Fruit fly (Drosophila melanogaster) whole organism, adult: ENCODE measurements around the gene CG31360.

Experiments used
- CG11617 ChIP-seq: fragments of 200-800 bp; sonication (Bioruptor generic); optimal IDR thresholded peaks from 2 replicates; lab custom pipeline; 2017; ENCODE audit warnings: mild to moderate bottlenecking, missing biosample characterization, missing genetic modification reagents, missing genetic modification characterization
- CG12768 ChIP-seq: fragments of 200-800 bp; sonication (Bioruptor generic); optimal IDR thresholded peaks from 2 replicates; lab custom pipeline; 2017; ENCODE audit warnings: missing biosample characterization, missing genetic modification characterization, mild to moderate bottlenecking, moderate library complexity, missing genetic modification reagents
- CG14711 ChIP-seq: fragments of 200-800 bp; sonication (Bioruptor generic); optimal IDR thresholded peaks from 2 replicates; lab custom pipeline; 2018; ENCODE audit warnings: missing biosample characterization, mild to moderate bottlenecking, missing genetic modification characterization, moderate library complexity
- CG1620 ChIP-seq: fragments of 200-800 bp; sonication (Bioruptor generic); optimal IDR thresholded peaks from 2 replicates; lab custom pipeline; 2016; ENCODE audit warnings: missing biosample characterization, missing genetic modification characterization
- CG33017 ChIP-seq: fragments of 200-800 bp; sonication (Bioruptor generic); optimal IDR thresholded peaks from 2 replicates; lab custom pipeline; 2018; ENCODE audit warnings: missing biosample characterization, mild to moderate bottlenecking, missing genetic modification characterization, moderate library complexity
- CG5204 ChIP-seq: fragments of 200-800 bp; sonication (Bioruptor generic); optimal IDR thresholded peaks from 2 replicates; lab custom pipeline; 2016; ENCODE audit warnings: missing biosample characterization, missing genetic modification characterization
- CG7045 ChIP-seq: fragments of 200-800 bp; sonication (Bioruptor generic); optimal IDR thresholded peaks from 2 replicates; lab custom pipeline; 2017; ENCODE audit warnings: missing biosample characterization, mild to moderate bottlenecking, missing genetic modification characterization
- CG7101 ChIP-seq: fragments of 200-800 bp; sonication (Bioruptor generic); optimal IDR thresholded peaks from 2 replicates; lab custom pipeline; 2018; ENCODE audit warnings: missing biosample characterization, mild to moderate bottlenecking, missing genetic modification characterization, moderate library complexity
- Clk ChIP-seq: fragments of 200-800 bp; sonication (Bioruptor generic); optimal IDR thresholded peaks from 2 replicates; lab custom pipeline; 2017; ENCODE audit warnings: missing biosample characterization, missing genetic modification characterization
- Crg-1 ChIP-seq: fragments of 200-800 bp; sonication (Bioruptor generic); optimal IDR thresholded peaks from 2 replicates; lab custom pipeline; 2016; ENCODE audit warnings: missing biosample characterization, missing genetic modification characterization
- Hr96 ChIP-seq: fragments of 200-800 bp; sonication (Bioruptor generic); optimal IDR thresholded peaks from 2 replicates; lab custom pipeline; 2016; ENCODE audit warnings: missing biosample characterization, missing genetic modification characterization
- Mnt ChIP-seq: fragments of 200-800 bp; sonication (Bioruptor generic); optimal IDR thresholded peaks from 2 replicates; lab custom pipeline; 2016; ENCODE audit warnings: missing biosample characterization, mild to moderate bottlenecking, missing genetic modification characterization
- bab1 ChIP-seq: fragments of 200-800 bp; sonication (Bioruptor generic); optimal IDR thresholded peaks from 3 replicates; lab custom pipeline; 2019; ENCODE audit warnings: missing biosample characterization, mild to moderate bottlenecking, missing genetic modification characterization, moderate library complexity
- cic ChIP-seq: fragments of 200-800 bp; sonication (Bioruptor generic); optimal IDR thresholded peaks from 2 replicates; lab custom pipeline; 2017; ENCODE audit warnings: missing biosample characterization, mild to moderate bottlenecking, missing genetic modification characterization, moderate library complexity
- cnc ChIP-seq, 2 experiments: fragments of >200 bp; optimal IDR thresholded peaks; 2 replicates each; lab custom pipeline; 2017
- kay ChIP-seq: fragments of 200-800 bp; sonication (Bioruptor generic); peaks from one replicate; lab custom pipeline; 2016; ENCODE audit warnings: missing biosample characterization, missing genetic modification characterization, borderline replicate concordance
- ovo ChIP-seq: fragments of 200-800 bp; sonication (Bioruptor generic); optimal IDR thresholded peaks from 2 replicates; lab custom pipeline; 2016; ENCODE audit warnings: missing biosample characterization, missing genetic modification characterization
- pad ChIP-seq: fragments of 200-800 bp; sonication (Bioruptor generic); optimal IDR thresholded peaks from 3 replicates; lab custom pipeline; 2017; ENCODE audit warnings: missing biosample characterization, missing genetic modification characterization, mild to moderate bottlenecking, moderate library complexity, missing genetic modification reagents
- tj ChIP-seq: fragments of 200-800 bp; sonication (Bioruptor generic); optimal IDR thresholded peaks from 3 replicates; lab custom pipeline; 2017; ENCODE audit warnings: missing biosample characterization, mild to moderate bottlenecking, missing genetic modification characterization, moderate library complexity
- toe ChIP-seq: fragments of 200-800 bp; sonication (Bioruptor generic); optimal IDR thresholded peaks from 2 replicates; lab custom pipeline; 2016; ENCODE audit warnings: missing biosample characterization, missing genetic modification characterization

CG31360 gene

DNA sequence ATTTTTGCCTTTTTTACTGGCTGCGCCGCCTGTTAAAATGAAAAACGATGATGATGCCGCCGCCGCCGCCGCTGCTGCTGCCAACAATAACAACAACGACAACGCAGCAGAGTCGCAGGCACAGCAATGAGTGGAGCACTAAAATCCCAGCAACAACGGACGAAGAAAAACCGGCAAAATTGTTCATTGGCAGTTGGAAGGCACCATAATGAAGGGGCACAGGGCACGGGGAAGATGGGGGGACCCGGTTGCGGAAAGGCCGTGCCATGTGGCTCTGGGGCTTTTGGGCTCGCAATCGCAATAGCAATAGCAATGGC is 19.6 kb downstream of the CG31360 start:
- TF ChIP-seq ovo (GFP tag; lab: Kevin White, UChicago): no peak
- TF ChIP-seq kay (GFP tag; lab: Kevin White, UChicago): no peak
- peak; percentile 60 for TF ChIP-seq tj (GFP tag; lab: Kevin White, UChicago)
- TF ChIP-seq CG7045 (GFP tag; lab: Kevin White, UChicago): no peak
- TF ChIP-seq pad (GFP tag; lab: Kevin White, UChicago): no peak
- TF ChIP-seq Crg-1 (GFP tag; lab: Kevin White, UChicago): no peak
- TF ChIP-seq CG14711: no peak

- TF ChIP-seq Crg-1 (GFP tag; lab: Kevin White, UChicago): no peak
- TF ChIP-seq toe (GFP tag; lab: Kevin White, UChicago): no peak
- TF ChIP-seq pad (GFP tag; lab: Kevin White, UChicago): no peak
- TF ChIP-seq CG7045 (GFP tag; lab: Kevin White, UChicago): no peak
- no peak for TF ChIP-seq tj (GFP tag; lab: Kevin White, UChicago)
- no peak for TF ChIP-seq CG11617 (GFP tag; lab: Kevin White, UChicago)
- TF ChIP-seq CG7101 (tag; lab: Kevin White, UChicago): no peak
- no peak for TF ChIP-seq cnc (optimal IDR thresholded peaks at IDR 0.05; lab: Kevin White, UChicago)
These were observed 20.2 kb downstream of the CG31360 start for dm6 chr3R:17705140-17705539.

DNA sequence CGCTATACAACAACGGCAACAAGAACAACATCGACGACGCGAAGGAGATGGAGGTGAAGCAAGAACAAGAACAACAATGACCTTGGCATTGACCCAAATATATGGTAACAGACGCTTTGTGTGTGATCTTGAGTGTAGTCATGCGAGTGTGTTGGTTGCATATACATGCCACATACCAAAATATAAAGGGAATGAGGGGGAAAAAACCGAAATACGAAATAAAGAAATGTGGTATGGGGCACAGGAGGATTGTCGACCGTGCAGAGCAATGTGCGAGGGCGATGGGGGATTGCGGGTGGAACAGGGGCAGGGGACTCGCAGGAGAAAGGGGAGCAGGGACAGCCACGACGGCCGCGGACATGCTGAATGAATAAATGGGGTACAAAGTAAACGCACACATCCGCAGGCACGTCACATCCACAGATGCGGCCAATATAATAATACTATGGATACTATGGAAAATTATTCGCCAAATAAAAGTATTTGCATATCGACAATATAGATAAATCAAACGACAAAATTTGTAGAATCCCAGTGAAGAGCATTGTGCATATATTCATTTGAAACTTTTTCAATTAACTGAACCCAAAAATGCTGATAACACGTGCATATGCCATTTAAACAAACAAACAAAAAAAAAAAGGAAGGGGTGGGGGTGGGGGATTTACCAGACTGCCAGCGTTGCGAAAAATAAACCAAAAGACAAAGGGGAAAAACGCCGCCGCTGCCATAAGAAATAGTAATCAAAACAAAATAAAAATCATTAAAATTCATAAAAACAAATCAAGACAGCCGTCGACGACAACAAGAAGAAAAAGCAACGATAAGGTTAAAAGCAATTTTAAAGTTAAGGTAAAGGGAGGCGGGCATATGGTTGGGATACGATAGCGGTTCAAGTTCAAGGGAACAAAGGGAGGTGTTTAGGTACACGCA is 21.3 kb downstream of the CG31360 start:
- TF ChIP-seq Mnt (GFP tag; lab: Kevin White, UChicago) (peak; percentile 53), CG12768 (GFP tag; lab: Kevin White, UChicago) (no peak), pad (GFP tag; lab: Kevin White, UChicago) (peak; percentile 11), CG7101 (tag; lab: Kevin White, UChicago) (no peak), cic (no peak), CG1620 (no peak), tj (GFP tag; lab: Kevin White, UChicago) (peak; percentile 98)

DNA sequence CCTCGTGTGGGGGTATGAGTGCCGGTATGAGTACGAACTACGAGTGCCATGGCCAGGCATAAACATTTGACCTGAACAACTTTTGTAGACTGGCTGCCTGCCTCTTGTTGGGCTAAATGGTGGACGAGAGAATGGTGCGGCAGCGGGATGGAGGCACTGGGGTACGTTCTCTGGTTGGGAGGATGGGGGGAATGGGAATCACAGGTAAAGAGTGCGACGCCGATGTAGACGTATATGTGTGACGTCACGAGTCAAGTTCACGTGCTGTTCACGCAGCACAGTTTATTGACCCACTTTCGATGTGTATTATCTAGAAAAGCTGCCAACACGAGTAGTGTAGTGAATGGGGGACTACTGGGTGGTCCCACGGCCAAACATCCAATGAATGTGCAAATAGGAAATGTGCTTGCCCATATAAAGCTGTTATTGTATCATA is 22.1 kb downstream of the CG31360 start:
- no peak for TF ChIP-seq CG14711
- TF ChIP-seq cic: peak; percentile 64

dm6 chr3R:17707799-17708198 is 22.9 kb downstream of the CG31360 start:
- TF ChIP-seq CG14711 (no peak), pad (GFP tag; lab: Kevin White, UChicago) (no peak), CG11617 (GFP tag; lab: Kevin White, UChicago) (no peak)

dm6 chr3R:17708778-17709476 is 24.0 kb downstream of the CG31360 start:
- TF ChIP-seq CG7045 (GFP tag; lab: Kevin White, UChicago): no peak

DNA sequence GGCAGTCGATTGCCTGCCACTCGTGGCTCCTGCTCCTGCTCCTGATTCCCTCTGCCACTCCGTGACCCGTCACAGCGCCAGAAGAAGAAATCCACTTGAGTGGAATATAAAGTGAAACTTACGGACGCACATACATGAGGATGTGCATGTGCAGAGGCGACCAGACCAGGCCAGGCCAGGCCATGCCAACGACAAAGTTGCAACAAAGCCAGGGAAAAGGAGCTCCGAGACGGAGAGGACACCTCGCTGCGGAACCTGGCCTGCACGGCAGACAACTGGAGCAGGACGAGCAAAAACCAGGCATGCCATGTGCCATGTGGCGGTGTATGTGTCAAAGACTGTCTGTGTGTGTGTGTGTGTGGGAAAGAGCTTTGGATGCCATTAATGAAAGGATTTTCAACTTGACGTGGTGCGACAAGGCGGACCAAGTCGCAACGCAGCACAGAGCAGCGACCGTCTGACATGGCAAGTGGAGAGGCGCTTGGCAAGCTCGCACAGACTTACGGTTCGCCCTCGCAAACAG is 24.8 kb downstream of the CG31360 start:
- TF ChIP-seq CG12768 (GFP tag; lab: Kevin White, UChicago) (no peak), Mnt (GFP tag; lab: Kevin White, UChicago) (no peak), CG11617 (GFP tag; lab: Kevin White, UChicago) (no peak), Hr96 (GFP tag; lab: Kevin White, UChicago) (no peak), toe (GFP tag; lab: Kevin White, UChicago) (no peak), CG7101 (tag; lab: Kevin White, UChicago) (no peak), cnc (optimal IDR thresholded peaks at IDR 0.05; lab: Kevin White, UChicago) (no peak), kay (GFP tag; lab: Kevin White, UChicago) (no peak), bab1 (GFP tag; lab: Kevin White, UChicago) (no peak), CG7045 (GFP tag; lab: Kevin White, UChicago) (no peak), CG1620 (no peak), ovo (GFP tag; lab: Kevin White, UChicago) (no peak)

DNA sequence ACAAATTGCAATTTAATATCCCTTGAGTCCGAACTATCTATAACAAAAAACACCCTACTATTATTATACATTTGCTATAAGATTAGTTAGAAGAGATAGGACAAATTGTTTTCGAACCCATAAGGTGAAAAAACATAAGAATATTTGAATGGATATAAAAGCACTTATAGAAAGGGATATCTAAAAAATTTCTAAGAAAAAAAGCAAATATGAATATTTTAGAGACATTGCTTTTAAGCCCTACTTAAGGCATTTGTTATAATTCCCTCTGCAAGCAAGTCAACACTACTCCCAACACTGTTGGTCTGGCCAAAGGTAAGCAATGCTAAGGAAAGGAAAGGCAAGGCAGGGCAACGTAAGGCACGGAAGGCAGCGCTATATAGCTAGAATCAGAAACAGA is 25.5 kb downstream of the CG31360 start:
- TF ChIP-seq CG5204: no peak
- TF ChIP-seq ovo (GFP tag; lab: Kevin White, UChicago): no peak
- TF ChIP-seq CG7045 (GFP tag; lab: Kevin White, UChicago): no peak
- no peak for TF ChIP-seq CG11617 (GFP tag; lab: Kevin White, UChicago)
- no peak for TF ChIP-seq toe (GFP tag; lab: Kevin White, UChicago)
- no peak for TF ChIP-seq CG12768 (GFP tag; lab: Kevin White, UChicago)
- TF ChIP-seq Clk (GFP tag; lab: Kevin White, UChicago): no peak
- TF ChIP-seq bab1 (GFP tag; lab: Kevin White, UChicago): no peak
- no peak for TF ChIP-seq Hr96 (GFP tag; lab: Kevin White, UChicago)
- TF ChIP-seq cnc (optimal IDR thresholded peaks at IDR 0.05; lab: Kevin White, UChicago): no peak
- TF ChIP-seq CG7101 (tag; lab: Kevin White, UChicago): no peak
- no peak for TF ChIP-seq CG33017 (tag; lab: Kevin White, UChicago)
- no peak for TF ChIP-seq tj (GFP tag; lab: Kevin White, UChicago)
- no peak for TF ChIP-seq cic
- TF ChIP-seq pad (GFP tag; lab: Kevin White, UChicago): no peak
- no peak for TF ChIP-seq Crg-1 (GFP tag; lab: Kevin White, UChicago)
